Worm (Caenorhabditis elegans) whole organism, L4 larva: Measurements from ENCODE around the gene pqn-90.

Experiments used
- F44E2.7 ChIP-seq: fragments of 200-800 bp; sonication (Bioruptor generic); IDR thresholded peaks from 2 replicates; pipeline ENCODE4 v2.1.2; 2022; ENCODE audit warnings: missing genetic modification characterization, missing compliant biosample characterization
- F49E8.2 ChIP-seq: sonication (generic microtip); optimal IDR thresholded peaks from 2 replicates; lab custom pipeline; 2016; ENCODE audit warnings: missing compliant biosample characterization, mild to moderate bottlenecking, missing genetic modification characterization, borderline replicate concordance
- ZK337.2 ChIP-seq: fragments of 200-800 bp; sonication (Bioruptor generic); IDR thresholded peaks from 2 replicates; pipeline ENCODE4 v1.3.6; 2022; ENCODE audit warnings: missing genetic modification reagents, missing genetic modification characterization, missing compliant biosample characterization
- aly-2 ChIP-seq: sonication (generic microtip); optimal IDR thresholded peaks from 2 replicates; lab custom pipeline; 2018; ENCODE audit warnings: missing biosample characterization, missing genetic modification characterization
- ces-1 ChIP-seq: fragments of 150-350 bp; sonication (generic microtip); optimal IDR thresholded peaks from 4 replicates; lab custom pipeline; 2014; ENCODE audit warnings: missing biosample characterization, missing genetic modification reagents, missing genetic modification characterization
- ctbp-1 ChIP-seq: fragments of 200-800 bp; sonication (Bioruptor generic); IDR thresholded peaks from 2 replicates; pipeline ENCODE4 v1.3.6; 2022; ENCODE audit warnings: missing genetic modification reagents, missing genetic modification characterization, missing compliant biosample characterization
- dmd-8 ChIP-seq: fragments of 200-800 bp; sonication (Bioruptor generic); IDR thresholded peaks from 2 replicates; pipeline ENCODE4 v1.3.6; 2022; ENCODE audit warnings: missing genetic modification characterization, missing compliant biosample characterization
- dpl-1 ChIP-seq: fragments of 150-350 bp; optimal IDR thresholded peaks from 2 replicates; lab custom pipeline; 2014; ENCODE audit warnings: missing biosample characterization, missing genetic modification reagents, missing genetic modification characterization
- lin-15B ChIP-seq: fragments of 150-350 bp; sonication (generic microtip); optimal IDR thresholded peaks from 3 replicates; lab custom pipeline; 2014; ENCODE audit warnings: missing biosample characterization, missing genetic modification characterization
- lir-3 ChIP-seq: sonication (generic microtip); optimal IDR thresholded peaks from 2 replicates; lab custom pipeline; 2016; ENCODE audit warnings: mild to moderate bottlenecking, missing genetic modification characterization, missing compliant biosample characterization
- mes-2 ChIP-seq: sonication (generic microtip); optimal IDR thresholded peaks from 2 replicates; lab custom pipeline; 2016; ENCODE audit warnings: missing genotype, mild to moderate bottlenecking, missing genetic modification characterization, missing compliant biosample characterization; ENCODE audit not compliant: poor library complexity, severe bottlenecking
- nhr-111 ChIP-seq: fragments of 200-800 bp; sonication (Bioruptor generic); optimal IDR thresholded peaks from 2 replicates; lab custom pipeline; 2018; ENCODE audit warnings: mild to moderate bottlenecking, missing genetic modification characterization, missing compliant biosample characterization
- nhr-25 ChIP-seq: sonication (generic microtip); optimal IDR thresholded peaks from 2 replicates; lab custom pipeline; 2017; ENCODE audit warnings: missing genetic modification characterization, mild to moderate bottlenecking, missing compliant biosample characterization, antibody characterized with exemption, moderate library complexity, borderline replicate concordance; ENCODE audit not compliant: insufficient read depth
- nhr-42 ChIP-seq: fragments of 200-800 bp; sonication (Bioruptor generic); IDR thresholded peaks from 2 replicates; pipeline ENCODE4 v1.3.6; 2022; ENCODE audit warnings: missing genetic modification characterization, missing compliant biosample characterization
- nhr-76 ChIP-seq: fragments of 150-350 bp; optimal IDR thresholded peaks from 2 replicates; lab custom pipeline; 2014; ENCODE audit warnings: missing biosample characterization, missing genetic modification characterization
- snpc-1.2 ChIP-seq: fragments of 200-800 bp; sonication (Bioruptor generic); IDR thresholded peaks from 2 replicates; pipeline ENCODE4 v1.3.6; 2022; ENCODE audit warnings: missing genetic modification reagents, missing genetic modification characterization, missing compliant biosample characterization
- tra-1 ChIP-seq: fragments of 200-800 bp; sonication (Bioruptor generic); IDR thresholded peaks from 2 replicates; pipeline ENCODE4 v1.3.6; 2022; ENCODE audit warnings: missing genetic modification reagents, missing genetic modification characterization, missing compliant biosample characterization
- unc-130 ChIP-seq: sonication (generic microtip); optimal IDR thresholded peaks from 2 replicates; lab custom pipeline; 2016; ENCODE audit warnings: missing genetic modification reagents, missing genetic modification characterization, missing compliant biosample characterization
- unc-62 ChIP-seq, 3 experiments: fragments of 150-350 bp in 1 of 3; sonication (generic microtip); optimal IDR thresholded peaks in 2 of 3; peaks in 1 of 3; 1 replicate in 1 of 3; 2 replicates in 2 of 3; lab custom pipeline; 2014 to 2017; ENCODE audit warnings: missing biosample characterization in 3 of 3, missing genetic modification characterization in 3 of 3, missing genetic modification reagents in 3 of 3, missing genotype in 1 of 3
- vab-7 ChIP-seq: fragments of 200-800 bp; sonication (Bioruptor generic); IDR thresholded peaks from 2 replicates; pipeline ENCODE4 v1.3.6; 2022; ENCODE audit warnings: missing genetic modification reagents, missing genetic modification characterization, missing compliant biosample characterization
- ztf-11 ChIP-seq: fragments of 150-350 bp; optimal IDR thresholded peaks from 2 replicates; lab custom pipeline; 2014; ENCODE audit warnings: missing biosample characterization, missing genetic modification characterization

pqn-90 gene

DNA sequence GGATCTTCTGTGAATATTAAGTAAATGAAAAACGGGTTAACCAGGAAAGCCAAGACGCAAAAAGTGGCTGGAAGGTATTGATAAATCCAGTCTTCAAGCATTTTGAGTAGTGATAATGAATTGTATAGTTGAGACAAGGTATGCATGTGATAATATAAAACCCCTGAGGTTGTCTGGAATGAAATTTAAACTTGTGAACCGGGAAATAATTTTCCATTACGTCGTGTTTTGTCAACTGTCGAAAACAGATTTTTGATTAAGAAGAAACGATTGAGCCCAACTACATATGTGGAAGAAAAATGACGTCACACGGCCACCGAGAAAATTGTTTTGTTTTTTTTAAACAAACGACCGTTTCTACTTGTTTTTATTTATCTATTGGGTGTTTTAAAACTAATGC lies 38.9 kb downstream of the pqn-90 start, which contains the start of gene srj-42:
Gene srj-42, minus strand, starts transcription at position 101 of the 400 bp plus-strand sequence.
- TF ChIP-seq nhr-76 (tag; lab: Kevin White, UChicago) (no peak), vab-7 (GFP tag; lab: Robert Waterston, UW) (no peak), dmd-8 (GFP tag; lab: Robert Waterston, UW) (no peak), nhr-111 (GFP tag; lab: Kevin White, UChicago) (no peak), dpl-1 (GFP tag; lab: Kevin White, UChicago) (no peak), snpc-1.2 (GFP tag; lab: Robert Waterston, UW) (no peak), unc-130 (no peak), nhr-25 (no peak), nhr-42 (no peak), ctbp-1 (GFP tag; lab: Robert Waterston, UW) (no peak), mes-2 (tag; lab: Kevin White, UChicago) (no peak), lir-3 (tag; lab: Kevin White, UChicago) (no peak)

DNA sequence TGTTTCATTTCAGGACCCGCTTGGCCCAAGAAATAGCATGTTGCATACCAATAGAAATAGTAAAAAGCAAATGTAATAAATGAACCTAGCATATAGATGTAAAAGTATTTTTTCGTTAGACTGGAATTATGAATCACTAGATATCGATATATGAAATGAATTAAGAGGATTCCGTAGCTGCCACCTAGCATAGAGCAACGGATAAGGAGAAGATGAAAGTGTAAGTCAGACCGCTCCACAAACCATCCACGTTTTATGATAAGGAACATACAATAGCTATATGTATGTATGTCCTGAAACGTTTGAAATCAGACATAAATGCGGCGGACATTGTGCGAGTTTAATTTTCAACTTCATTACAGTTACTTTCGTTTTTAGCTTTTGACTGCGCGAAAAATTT lies 40.0 kb downstream of the pqn-90 start:
- no peak for TF ChIP-seq F44E2.7
- no peak for TF ChIP-seq ztf-11
- TF ChIP-seq aly-2 = no peak
- TF ChIP-seq tra-1 (GFP tag; lab: Robert Waterston, UW) = no peak
- TF ChIP-seq ZK337.2 (GFP tag; lab: Robert Waterston, UW) = no peak
- TF ChIP-seq unc-62 (GFP tag; optimal IDR thresholded peaks at IDR 0.05 in 1 of 2; lab: Kevin White, UChicago) = peak in 1 of 2 experiments; percentile 94
- no peak for TF ChIP-seq unc-62 (tag; optimal IDR thresholded peaks at IDR 0.05; lab: Kevin White, UChicago)

DNA sequence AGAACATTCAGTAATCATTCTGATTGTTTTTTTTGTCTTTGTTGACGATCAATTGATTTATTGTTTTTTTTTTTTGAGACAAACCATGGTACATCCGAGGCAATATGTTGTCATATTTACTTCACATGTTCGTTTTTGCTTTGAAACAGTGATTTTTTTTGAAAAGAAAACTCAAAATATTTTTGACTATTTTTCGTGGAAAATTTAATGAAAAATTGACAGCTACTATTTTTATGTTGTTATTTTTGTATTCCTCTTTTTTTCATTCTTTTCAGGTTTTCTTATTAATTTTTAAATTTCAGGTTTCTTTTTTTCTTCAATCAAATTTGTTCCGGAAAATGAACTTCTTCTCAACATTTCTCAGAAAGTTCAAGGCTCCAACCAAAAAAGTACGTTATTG lies 45.4 kb downstream of the pqn-90 start, which contains the start of gene Y73F8A.36:
Gene Y73F8A.36, plus strand, starts transcription at position 301 of the 400 bp plus-strand sequence.
- TF ChIP-seq ces-1 (no peak), F49E8.2 (tag; lab: Kevin White, UChicago) (no peak), lin-15B (tag; lab: Kevin White, UChicago) (no peak)
